Fruit fly (Drosophila melanogaster): ENCODE results near the gene Bdbt.

The Bdbt gene

DNA sequence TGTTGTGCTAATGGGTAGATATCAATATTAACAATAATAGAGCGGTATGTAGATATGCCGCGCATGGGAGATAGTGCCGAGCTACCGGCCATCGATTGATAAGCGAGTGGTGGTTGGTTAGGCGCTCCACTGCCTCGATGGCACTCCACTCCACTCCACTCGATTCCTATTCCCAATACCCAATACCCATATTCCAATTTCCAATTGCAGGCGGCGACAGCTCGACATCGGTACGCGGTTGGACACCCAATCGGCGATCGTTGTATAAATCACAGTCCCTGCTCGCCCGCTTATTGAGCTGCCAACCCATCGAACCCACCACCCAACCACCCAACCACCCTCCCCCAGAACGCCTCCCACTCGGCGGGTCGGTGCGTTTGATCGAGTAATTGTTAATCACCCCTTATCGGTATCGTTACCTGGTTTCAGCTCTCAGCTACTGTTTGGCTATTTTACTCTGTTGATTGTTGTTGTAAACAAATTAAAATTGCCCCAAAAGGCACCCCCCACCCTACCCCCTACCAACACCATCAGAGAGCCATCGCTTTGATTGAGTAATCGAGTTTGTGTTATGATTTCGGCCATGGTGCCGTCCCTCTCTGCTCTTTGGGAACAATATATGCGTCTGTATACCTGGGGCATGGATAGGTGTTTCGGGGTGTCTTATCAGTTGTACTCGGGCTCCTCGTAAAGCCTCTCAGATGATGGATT is 37.6 kb downstream of the Bdbt start, which contains the start of gene HHEX (continued):
- TF ChIP-seq CG8388 (GFP tag; optimal IDR thresholded peaks at IDR 0.05), result no peak
- TF ChIP-seq exex (tag; optimal IDR thresholded peaks at IDR 0.05), result peak; percentile 99
- peak; percentile 46 for TF ChIP-seq odd (GFP tag; optimal IDR thresholded peaks at IDR 0.05)
- TF ChIP-seq Dfd (GFP tag; optimal IDR thresholded peaks at IDR 0.05), result no peak
- TF ChIP-seq CG4404 (GFP tag; IDR thresholded peaks at IDR 0.05), result no peak
- no peak for TF ChIP-seq Ada2b (GFP tag; IDR thresholded peaks at IDR 0.05)
- peak; percentile 90 for TF ChIP-seq crol (GFP tag; IDR thresholded peaks at IDR 0.05)
- TF ChIP-seq otp (GFP tag; IDR thresholded peaks at IDR 0.05), result no peak
- TF ChIP-seq ssp (GFP tag; IDR thresholded peaks at IDR 0.05), result no peak
- TF ChIP-seq CG17829 (tag; optimal IDR thresholded peaks at IDR 0.05), result no peak
- TF ChIP-seq CG11093 (GFP tag; IDR thresholded peaks at IDR 0.05), result no peak
- no peak for TF ChIP-seq h (optimal IDR thresholded peaks at IDR 0.05)
- peak; percentile 12 for TF ChIP-seq Hmr (GFP tag; optimal IDR thresholded peaks at IDR 0.05)
- TF ChIP-seq CG16863 (GFP tag; optimal IDR thresholded peaks at IDR 0.05), result no peak
- 0 out of 2 replicates have a peak, but pooled peaks have one; percentile 19 for TF ChIP-seq sob (GFP tag; IDR thresholded peaks at IDR 0.05)
- TF ChIP-seq rib (GFP tag; IDR thresholded peaks at IDR 0.05), result 0 out of 2 replicates have a peak, but pooled peaks have one; percentile 10
- TF ChIP-seq pan (optimal IDR thresholded peaks at IDR 0.05), result no peak
- peak in 1 of 2 experiments; percentile 82 for TF ChIP-seq pan (GFP tag; optimal IDR thresholded peaks at IDR 0.05 in 1 of 2, IDR thresholded peaks at IDR 0.05 in 1 of 2)
- TF ChIP-seq Nf-YB (GFP tag; optimal IDR thresholded peaks at IDR 0.05), result peak; percentile 90
- no peak for TF ChIP-seq Gsc (GFP tag; IDR thresholded peaks at IDR 0.05)
- TF ChIP-seq Deaf1 (tag; optimal IDR thresholded peaks at IDR 0.05), result peak; percentile 44
- no peak for TF ChIP-seq disco-r (GFP tag; optimal IDR thresholded peaks at IDR 0.05)
- no peak for TF ChIP-seq danr (GFP tag; IDR thresholded peaks at IDR 0.05)
- TF ChIP-seq pfk (GFP tag; optimal IDR thresholded peaks at IDR 0.05), result no peak
- no peak for TF ChIP-seq al (GFP tag; IDR thresholded peaks at IDR 0.05)
- TF ChIP-seq chinmo (GFP tag; IDR thresholded peaks at IDR 0.05; ENCODE audit: partially characterized antibody), result 0 out of 4 replicates have a peak, but pooled peaks have one; percentile 43
- TF ChIP-seq CG7963 (GFP tag; IDR thresholded peaks at IDR 0.05; ENCODE audit: partially characterized antibody), result no peak
- TF ChIP-seq Lpt (GFP tag; optimal IDR thresholded peaks at IDR 0.05), result no peak
- TF ChIP-seq CG10366 (GFP tag; IDR thresholded peaks at IDR 0.05), result no peak
- TF ChIP-seq insv (GFP tag; optimal IDR thresholded peaks at IDR 0.05), result no peak
- TF ChIP-seq dan (GFP tag; IDR thresholded peaks at IDR 0.05), result no peak
- no peak for TF ChIP-seq sr (GFP tag; IDR thresholded peaks at IDR 0.05)
- TF ChIP-seq sens-2 (GFP tag; IDR thresholded peaks at IDR 0.05), result peak; percentile 76
- TF ChIP-seq cwo (GFP tag; optimal IDR thresholded peaks at IDR 0.05), result peak; percentile 12
- peak; percentile 74 for TF ChIP-seq grn (GFP tag; optimal IDR thresholded peaks at IDR 0.05)
- peak; percentile 4 for TF ChIP-seq CG15601 (tag; optimal IDR thresholded peaks at IDR 0.05)
- peak; percentile 41 for TF ChIP-seq HHEX (GFP tag; optimal IDR thresholded peaks at IDR 0.05)
- no peak for TF ChIP-seq CG4707 (GFP tag; optimal IDR thresholded peaks at IDR 0.05)
- no peak for TF ChIP-seq CG12219 (GFP tag; optimal IDR thresholded peaks at IDR 0.05)
- TF ChIP-seq dpn (GFP tag; optimal IDR thresholded peaks at IDR 0.05), result no peak
- TF ChIP-seq Fer1 (GFP tag; optimal IDR thresholded peaks at IDR 0.05), result peak; percentile 7
- TF ChIP-seq sd (tag; optimal IDR thresholded peaks at IDR 0.05), result peak; percentile 76
- peak; percentile 62 for TF ChIP-seq CG10321 (GFP tag; IDR thresholded peaks at IDR 0.05)
- no peak for TF ChIP-seq maf-S (GFP tag; optimal IDR thresholded peaks at IDR 0.05)
